Worm (Caenorhabditis elegans) whole organism, midembryonic: ENCODE measurements around the gene F26F4.5.

ENCODE experiments used
- T22C8.4 ChIP-seq: fragments of 200-800 bp; sonication (Bioruptor generic); IDR thresholded peaks from 2 replicates; pipeline ENCODE4 v1.3.6; 2022; ENCODE audit warnings: missing genetic modification characterization, missing compliant biosample characterization
- flt-1 ChIP-seq: fragments of 200-800 bp; sonication (Bioruptor generic); IDR thresholded peaks from 2 replicates; pipeline ENCODE4 v1.3.6; 2022; ENCODE audit warnings: missing genetic modification characterization, missing compliant biosample characterization
- klf-2 ChIP-seq: fragments of 200-800 bp; sonication (Bioruptor generic); conservative IDR thresholded peaks from 2 replicates; pipeline ENCODE4 v1.3.6; 2022; ENCODE audit warnings: missing genetic modification reagents, missing genetic modification characterization, missing compliant biosample characterization
- tab-1 ChIP-seq: fragments of 200-800 bp; sonication (Bioruptor generic); IDR thresholded peaks from 2 replicates; pipeline ENCODE4 v1.3.6; 2022; ENCODE audit warnings: missing genetic modification characterization, missing compliant biosample characterization
- ztf-29 ChIP-seq: fragments of 200-800 bp; sonication (Bioruptor generic); IDR thresholded peaks from 2 replicates; pipeline ENCODE4 v1.3.6; 2022; ENCODE audit warnings: missing genetic modification reagents, missing genetic modification characterization, missing compliant biosample characterization

- no peak for TF ChIP-seq T22C8.4 (GFP tag; lab: Robert Waterston, UW)
- TF ChIP-seq tab-1 (GFP tag; lab: Robert Waterston, UW): no peak
- no peak for TF ChIP-seq klf-2 (GFP tag; lab: Robert Waterston, UW)
- TF ChIP-seq flt-1 (GFP tag; lab: Robert Waterston, UW): no peak
- TF ChIP-seq ztf-29 (GFP tag; lab: Robert Waterston, UW): no peak
Observed at ce11 chrIII:4870478-4870877, 20.6 kb downstream of the F26F4.5 start, which contains the start of gene gipc-1.
